Worm (Caenorhabditis elegans) whole organism, young adult: Measurements from ENCODE around the gene Y38F1A.2.

Experiments used
- B0019.2 ChIP-seq: fragments of 200-800 bp; sonication (Bioruptor generic); conservative IDR thresholded peaks from 2 replicates; pipeline ENCODE4 v1.3.6; 2022; ENCODE audit warnings: missing genetic modification reagents, missing genetic modification characterization, missing compliant biosample characterization
- B0336.3 ChIP-seq: fragments of 200-800 bp; sonication (Bioruptor generic); IDR thresholded peaks from 2 replicates; pipeline ENCODE4 v1.3.6; 2022; ENCODE audit warnings: missing genetic modification characterization, missing compliant biosample characterization
- D2030.7 ChIP-seq: fragments of 200-800 bp; sonication (Bioruptor generic); IDR thresholded peaks from 2 replicates; pipeline ENCODE4 v1.3.6; 2022; ENCODE audit warnings: missing genetic modification reagents, missing genetic modification characterization, missing compliant biosample characterization
- F10E7.11 ChIP-seq: sonication (generic microtip); optimal IDR thresholded peaks from 2 replicates; lab custom pipeline; 2017; ENCODE audit warnings: mild to moderate bottlenecking, missing genetic modification characterization, moderate library complexity, missing compliant biosample characterization
- F33H1.4 ChIP-seq: fragments of 200-800 bp; sonication (Bioruptor generic); IDR thresholded peaks from 2 replicates; pipeline ENCODE4 v1.3.6; 2022; ENCODE audit warnings: missing genetic modification reagents, missing genetic modification characterization, missing compliant biosample characterization
- F37B4.10 ChIP-seq: fragments of 200-800 bp; sonication (Bioruptor generic); IDR thresholded peaks from 2 replicates; pipeline ENCODE4 v1.3.6; 2022; ENCODE audit warnings: missing genetic modification characterization, missing compliant biosample characterization
- F39B2.1 ChIP-seq: fragments of 200-800 bp; sonication (Bioruptor generic); IDR thresholded peaks from 2 replicates; pipeline ENCODE4 v1.3.6; 2022; ENCODE audit warnings: missing genetic modification reagents, missing genetic modification characterization, missing compliant biosample characterization
- F57A8.1 ChIP-seq: fragments of 200-800 bp; sonication (Bioruptor generic); optimal IDR thresholded peaks from 2 replicates; lab custom pipeline; 2018; ENCODE audit warnings: mild to moderate bottlenecking, missing genetic modification characterization, moderate library complexity, missing compliant biosample characterization
- Y67H2A.10 ChIP-seq: fragments of 200-800 bp; sonication (Bioruptor generic); conservative IDR thresholded peaks from 2 replicates; pipeline ENCODE4 v1.3.6; 2022; ENCODE audit warnings: missing genetic modification reagents, missing genetic modification characterization, missing compliant biosample characterization
- akir-1 ChIP-seq: fragments of 200-800 bp; sonication (Bioruptor generic); optimal IDR thresholded peaks from 2 replicates; lab custom pipeline; 2018; ENCODE audit warnings: mild to moderate bottlenecking, missing genetic modification characterization, moderate library complexity, missing compliant biosample characterization
- attf-3 ChIP-seq: fragments of 200-800 bp; sonication (Bioruptor generic); conservative IDR thresholded peaks from 2 replicates; pipeline ENCODE4 v1.3.6; 2022; ENCODE audit warnings: missing genetic modification reagents, missing genetic modification characterization, missing compliant biosample characterization
- bed-1 ChIP-seq: fragments of 200-800 bp; sonication (Bioruptor generic); IDR thresholded peaks from 2 replicates; pipeline ENCODE4 v1.3.6; 2022; ENCODE audit warnings: missing genetic modification reagents, missing genetic modification characterization, missing compliant biosample characterization
- ccch-3 ChIP-seq: fragments of 200-800 bp; sonication (Bioruptor generic); optimal IDR thresholded peaks from 2 replicates; lab custom pipeline; 2018; ENCODE audit warnings: mild to moderate bottlenecking, missing genetic modification characterization, missing compliant biosample characterization
- die-1 ChIP-seq: sonication (generic microtip); optimal IDR thresholded peaks from 2 replicates; lab custom pipeline; 2016; ENCODE audit warnings: missing genotype, mild to moderate bottlenecking, missing genetic modification characterization, missing compliant biosample characterization
- dox-1 ChIP-seq: fragments of 200-800 bp; sonication (Bioruptor generic); IDR thresholded peaks from 2 replicates; pipeline ENCODE4 v1.3.6; 2022; ENCODE audit warnings: missing genetic modification reagents, missing genetic modification characterization, missing compliant biosample characterization
- efl-1 ChIP-seq: fragments of 150-350 bp; optimal IDR thresholded peaks from 2 replicates; lab custom pipeline; 2014; ENCODE audit warnings: missing biosample characterization, missing genetic modification reagents, missing genetic modification characterization
- hlh-26 ChIP-seq: fragments of 200-800 bp; sonication (Bioruptor generic); conservative IDR thresholded peaks from 2 replicates; pipeline ENCODE4 v1.3.6; 2022; ENCODE audit warnings: missing genetic modification reagents, missing genetic modification characterization, missing compliant biosample characterization
- lin-26 ChIP-seq: fragments of 200-800 bp; sonication (Bioruptor generic); IDR thresholded peaks from 2 replicates; pipeline ENCODE4 v1.3.6; 2022; ENCODE audit warnings: missing genetic modification reagents, missing genetic modification characterization, missing compliant biosample characterization
- lin-40 ChIP-seq: sonication (generic microtip); optimal IDR thresholded peaks from 2 replicates; lab custom pipeline; 2016; ENCODE audit warnings: missing genetic modification characterization, mild to moderate bottlenecking, missing compliant biosample characterization, missing genotype, missing genetic modification reagents
- lir-1 ChIP-seq: fragments of 200-800 bp; sonication (Bioruptor generic); conservative IDR thresholded peaks from 2 replicates; pipeline ENCODE4 v1.3.6; 2022; ENCODE audit warnings: missing genetic modification reagents, missing genetic modification characterization, missing compliant biosample characterization
- madf-6 ChIP-seq: fragments of 200-800 bp; sonication (Bioruptor generic); IDR thresholded peaks from 2 replicates; pipeline ENCODE4 v1.3.6; 2022; ENCODE audit warnings: missing genetic modification reagents, missing genetic modification characterization, missing compliant biosample characterization
- mcd-1 ChIP-seq: fragments of 200-800 bp; sonication (Bioruptor generic); IDR thresholded peaks from 2 replicates; pipeline ENCODE4 v1.3.6; 2022; ENCODE audit warnings: missing genetic modification reagents, missing genetic modification characterization, missing compliant biosample characterization
- mel-28 ChIP-seq: sonication (generic microtip); optimal IDR thresholded peaks from 2 replicates; lab custom pipeline; 2016; ENCODE audit warnings: borderline replicate concordance, mild to moderate bottlenecking, missing genetic modification characterization, missing compliant biosample characterization
- mes-4 ChIP-seq: sonication (generic microtip); optimal IDR thresholded peaks from 2 replicates; lab custom pipeline; 2016; ENCODE audit warnings: missing genotype, missing genetic modification characterization, missing compliant biosample characterization
- nhr-179 ChIP-seq: sonication (generic microtip); optimal IDR thresholded peaks from 2 replicates; lab custom pipeline; 2016; ENCODE audit warnings: mild to moderate bottlenecking, missing genetic modification characterization, missing compliant biosample characterization
- nhr-27 ChIP-seq: fragments of 200-800 bp; sonication (Bioruptor generic); optimal IDR thresholded peaks from 2 replicates; lab custom pipeline; 2018; ENCODE audit warnings: mild to moderate bottlenecking, missing genetic modification characterization, moderate library complexity, missing compliant biosample characterization
- nhr-90 ChIP-seq: sonication (generic microtip); optimal IDR thresholded peaks from 2 replicates; lab custom pipeline; 2016; ENCODE audit warnings: missing genotype, mild to moderate bottlenecking, missing genetic modification characterization, missing compliant biosample characterization
- rec-8 ChIP-seq, 2 experiments: sonication (generic microtip); optimal IDR thresholded peaks; 2 replicates each; lab custom pipeline; 2016; ENCODE audit warnings: mild to moderate bottlenecking in 2 of 2, missing genetic modification characterization in 2 of 2, missing genetic modification reagents in 2 of 2, missing genotype in 2 of 2, missing biosample characterization in 1 of 2, missing compliant biosample characterization in 1 of 2, moderate library complexity in 1 of 2
- repo-1 ChIP-seq: sonication (generic microtip); optimal IDR thresholded peaks from 2 replicates; lab custom pipeline; 2017; ENCODE audit warnings: mild to moderate bottlenecking, missing genetic modification characterization, missing compliant biosample characterization
- sea-2 ChIP-seq: fragments of 200-800 bp; sonication (Bioruptor generic); IDR thresholded peaks from 2 replicates; pipeline ENCODE4 v1.3.6; 2022; ENCODE audit warnings: missing genetic modification characterization, missing compliant biosample characterization
- snpc-1.1 ChIP-seq: sonication (generic microtip); optimal IDR thresholded peaks from 2 replicates; lab custom pipeline; 2017; ENCODE audit warnings: missing genetic modification characterization, mild to moderate bottlenecking, missing compliant biosample characterization, antibody characterized with exemption, moderate library complexity, missing genotype, missing genetic modification reagents; ENCODE audit not compliant: insufficient read depth
- snpc-1.3 ChIP-seq: sonication (generic microtip); optimal IDR thresholded peaks from 2 replicates; lab custom pipeline; 2017; ENCODE audit warnings: missing genetic modification characterization, mild to moderate bottlenecking, missing compliant biosample characterization, antibody characterized with exemption, moderate library complexity, missing genotype, missing genetic modification reagents; ENCODE audit not compliant: insufficient read depth
- snpc-3.4 ChIP-seq: sonication (generic microtip); optimal IDR thresholded peaks from 2 replicates; lab custom pipeline; 2017; ENCODE audit warnings: missing genetic modification characterization, mild to moderate bottlenecking, missing compliant biosample characterization, antibody characterized with exemption, moderate library complexity, missing genotype, missing genetic modification reagents
- snpc-4 ChIP-seq, 5 experiments: fragments of 150-350 bp in 1 of 5; sonication (generic microtip) in 4 of 5; optimal IDR thresholded peaks; 2 replicates each; lab custom pipeline; 2014 to 2018; ENCODE audit warnings: missing genetic modification characterization in 5 of 5, missing biosample characterization in 3 of 5, antibody characterized with exemption in 2 of 5, mild to moderate bottlenecking in 2 of 5, missing compliant biosample characterization in 2 of 5, missing genotype in 2 of 5, moderate library complexity in 2 of 5, missing genetic modification reagents in 1 of 5
- unc-130 ChIP-seq: sonication (generic microtip); optimal IDR thresholded peaks from 2 replicates; lab custom pipeline; 2016; ENCODE audit warnings: missing genetic modification reagents, missing genetic modification characterization, missing compliant biosample characterization
- xnd-1 ChIP-seq: sonication (generic microtip); optimal IDR thresholded peaks from 2 replicates; lab custom pipeline; 2016; ENCODE audit warnings: missing genotype, missing genetic modification reagents, missing genetic modification characterization, missing compliant biosample characterization
- zfh-2 ChIP-seq: fragments of 200-800 bp; sonication (Bioruptor generic); conservative IDR thresholded peaks from 2 replicates; pipeline ENCODE4 v1.3.6; 2022; ENCODE audit warnings: missing genetic modification reagents, missing genetic modification characterization, missing compliant biosample characterization
- zim-3 ChIP-seq: sonication (generic microtip); optimal IDR thresholded peaks from 2 replicates; lab custom pipeline; 2017; ENCODE audit warnings: mild to moderate bottlenecking, missing genetic modification characterization, moderate library complexity, missing compliant biosample characterization
- ztf-25 ChIP-seq: fragments of 200-800 bp; sonication (Bioruptor generic); IDR thresholded peaks from 2 replicates; pipeline ENCODE4 v1.3.6; 2022; ENCODE audit warnings: missing genetic modification reagents, missing genetic modification characterization, missing compliant biosample characterization
- ztf-6 ChIP-seq: fragments of 200-800 bp; sonication (Bioruptor generic); IDR thresholded peaks from 2 replicates; pipeline ENCODE4 v1.3.6; 2022; ENCODE audit warnings: missing genetic modification reagents, missing genetic modification characterization, missing compliant biosample characterization

The Y38F1A.2 gene

ce11 chrII:12954670-12955069, at the start of gene Y38F1A.2, which contains the start of gene Y38F1A.1:
Gene Y38F1A.2 (plus strand): TSS chrII:12954958.
Gene Y38F1A.1 (minus strand): TSS chrII:12954770.
- TF ChIP-seq bed-1 (GFP tag; lab: Robert Waterston, UW) (no peak), die-1 (tag; lab: Kevin White, UChicago) (no peak), mes-4 (tag; lab: Kevin White, UChicago) (no peak), nhr-27 (tag; lab: Kevin White, UChicago) (no peak), madf-6 (GFP tag; lab: Robert Waterston, UW) (no peak), ccch-3 (GFP tag; lab: Kevin White, UChicago) (no peak)

- TF ChIP-seq ztf-6 (GFP tag; lab: Robert Waterston, UW) (no peak), sea-2 (GFP tag; lab: Robert Waterston, UW) (no peak), lir-1 (no peak), Y67H2A.10 (GFP tag; lab: Robert Waterston, UW) (no peak), F37B4.10 (GFP tag; lab: Robert Waterston, UW) (no peak), F57A8.1 (no peak), ztf-25 (GFP tag; lab: Robert Waterston, UW) (no peak)
These were observed 47.7 kb upstream of the Y38F1A.2 start, which contains the start of gene nspb-11 for ce11 chrII:12907070-12907469. Gene nspb-11 (plus strand): TSS chrII:12907370.

DNA sequence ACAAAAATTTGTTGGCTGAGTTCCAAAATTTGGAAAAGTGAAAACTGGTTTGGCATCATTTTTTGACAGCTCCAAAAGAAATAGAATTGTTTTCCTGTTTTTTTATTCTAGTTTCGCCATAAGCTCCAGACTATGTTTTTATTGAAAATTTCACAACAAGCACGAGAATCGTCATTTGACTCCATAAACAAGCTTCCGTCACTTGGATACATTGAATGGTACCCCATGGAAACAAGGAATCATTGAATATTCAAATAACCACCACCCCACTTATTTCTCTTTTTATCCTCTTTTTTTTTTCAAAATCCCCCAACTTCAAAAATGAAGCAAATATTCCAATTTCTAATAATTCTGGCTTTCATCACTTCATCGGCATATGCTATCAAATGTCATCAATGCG, 46.0 kb upstream of the Y38F1A.2 start, which contains the start of gene ddn-2:
Gene ddn-2 (plus strand): TSS at position 301 of the 400 bp plus-strand sequence.
- no peak for TF ChIP-seq F39B2.1 (GFP tag; lab: Robert Waterston, UW)
- TF ChIP-seq nhr-90, result no peak
- no peak for TF ChIP-seq mel-28 (tag; lab: Kevin White, UChicago)
- TF ChIP-seq Y67H2A.10 (GFP tag; lab: Robert Waterston, UW), result no peak
- no peak for TF ChIP-seq akir-1 (GFP tag; lab: Kevin White, UChicago)
- TF ChIP-seq lin-26 (GFP tag; lab: Robert Waterston, UW), result no peak
- no peak for TF ChIP-seq F10E7.11 (tag; lab: Kevin White, UChicago)
- TF ChIP-seq B0019.2 (GFP tag; lab: Robert Waterston, UW), result no peak
- TF ChIP-seq rec-8 (tag; optimal IDR thresholded peaks at IDR 0.05; lab: Kevin White, UChicago), result no peak
- TF ChIP-seq B0336.3 (GFP tag; lab: Robert Waterston, UW), result no peak
- TF ChIP-seq F37B4.10 (GFP tag; lab: Robert Waterston, UW), result no peak
- TF ChIP-seq zim-3 (tag; lab: Kevin White, UChicago), result no peak
- TF ChIP-seq die-1 (tag; lab: Kevin White, UChicago), result no peak
- TF ChIP-seq repo-1 (tag; lab: Kevin White, UChicago), result no peak
- no peak for TF ChIP-seq nhr-179 (tag; lab: Kevin White, UChicago)
- TF ChIP-seq snpc-1.1 (tag; lab: Kevin White, UChicago), result no peak
- no peak for TF ChIP-seq ztf-25 (GFP tag; lab: Robert Waterston, UW)
- no peak for TF ChIP-seq snpc-1.3 (tag; lab: Kevin White, UChicago)
- TF ChIP-seq zfh-2 (GFP tag; lab: Robert Waterston, UW), result no peak
- no peak for TF ChIP-seq snpc-4 (GFP tag; optimal IDR thresholded peaks at IDR 0.05; lab: Kevin White, UChicago)
- no peak for TF ChIP-seq snpc-4 (tag; optimal IDR thresholded peaks at IDR 0.05; lab: Kevin White, UChicago)

DNA sequence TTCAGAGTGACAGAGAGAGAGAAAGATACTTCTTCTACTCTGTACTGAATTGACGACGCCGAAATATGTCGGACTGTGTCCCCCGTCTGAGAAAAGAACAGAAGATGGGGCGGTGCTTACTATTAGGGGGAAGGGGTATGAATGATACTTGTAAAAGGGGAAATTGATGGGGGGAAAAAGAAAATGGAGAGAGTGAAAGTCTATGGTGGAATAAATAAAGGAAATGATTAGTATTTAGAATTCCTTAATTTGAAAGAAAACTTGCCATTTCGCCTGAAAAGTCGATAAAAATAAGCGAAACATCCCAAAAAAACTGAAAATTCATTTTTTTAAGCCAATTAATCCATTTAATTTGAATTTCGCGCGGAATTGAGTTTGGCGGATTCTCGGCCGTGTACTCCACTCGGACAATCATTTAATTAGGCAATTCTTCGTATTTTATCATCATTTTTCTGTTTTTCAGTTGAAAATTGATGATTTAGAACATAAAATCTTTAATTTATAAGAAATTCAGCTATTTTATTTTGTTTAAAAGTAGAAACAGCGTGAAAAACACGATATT, 40.2 kb upstream of the Y38F1A.2 start, which contains the start of gene F35C5.12:
Gene F35C5.12 (minus strand): TSS at position 51 of the 562 bp plus-strand sequence.
- TF ChIP-seq D2030.7 (GFP tag; lab: Robert Waterston, UW), result peak; percentile 56
- TF ChIP-seq snpc-4 (GFP tag; optimal IDR thresholded peaks at IDR 0.05; lab: Kevin White, UChicago), result no peak
- no peak for TF ChIP-seq snpc-4 (tag; optimal IDR thresholded peaks at IDR 0.05; lab: Kevin White, UChicago)
- TF ChIP-seq unc-130, result peak; percentile 10
- TF ChIP-seq xnd-1 (tag; lab: Kevin White, UChicago), result peak; percentile 5
- no peak for TF ChIP-seq hlh-26
- TF ChIP-seq lin-40, result no peak
- peak; percentile 63 for TF ChIP-seq attf-3 (GFP tag; lab: Robert Waterston, UW)
- peak; percentile 53 for TF ChIP-seq madf-6 (GFP tag; lab: Robert Waterston, UW)
- TF ChIP-seq mcd-1, result peak; percentile 61; the same call in 1 of the 2 replicates
- peak; percentile 65 for TF ChIP-seq efl-1 (GFP tag; lab: Kevin White, UChicago)
- peak; percentile 4 for TF ChIP-seq snpc-3.4 (tag; lab: Kevin White, UChicago)
- TF ChIP-seq dox-1 (GFP tag; lab: Robert Waterston, UW), result no peak
- peak; percentile 21 for TF ChIP-seq snpc-1.1 (tag; lab: Kevin White, UChicago)
- peak; percentile 52 for TF ChIP-seq F33H1.4 (GFP tag; lab: Robert Waterston, UW)
